Fruit fly (Drosophila melanogaster) whole organism, embryonic: ENCODE measurements around the gene Tcs3.

ENCODE experiments used
- CG10321 ChIP-seq: fragments of 200-800 bp; sonication (Bioruptor generic); IDR thresholded peaks from 2 replicates; pipeline ENCODE4 v1.3.6; 2022; ENCODE audit warnings: missing biosample characterization, missing genetic modification characterization
- CG12155 ChIP-seq: fragments of 200-800 bp; sonication (Bioruptor generic); optimal IDR thresholded peaks from 3 replicates; lab custom pipeline; 2016; ENCODE audit warnings: missing biosample characterization, missing genetic modification characterization
- CG13775 ChIP-seq: fragments of 200-800 bp; sonication (Bioruptor generic); optimal IDR thresholded peaks from 3 replicates; lab custom pipeline; 2017; ENCODE audit warnings: missing biosample characterization, mild to moderate bottlenecking, missing genetic modification characterization
- CG14860 ChIP-seq: fragments of 200-800 bp; sonication (Bioruptor generic); IDR thresholded peaks from 3 replicates; pipeline ENCODE4 v1.3.6; 2022; ENCODE audit warnings: missing biosample characterization, missing genetic modification characterization; ENCODE audit not compliant: partially characterized antibody
- CG33557 ChIP-seq: fragments of 200-800 bp; sonication (Bioruptor generic); optimal IDR thresholded peaks from 2 replicates; lab custom pipeline; 2019; ENCODE audit warnings: missing biosample characterization, mild to moderate bottlenecking, missing genetic modification characterization, moderate library complexity
- CG34224 ChIP-seq: fragments of 200-800 bp; sonication (Bioruptor generic); IDR thresholded peaks from 3 replicates; pipeline ENCODE4 v1.3.6; 2022; ENCODE audit warnings: missing biosample characterization, missing genetic modification characterization; ENCODE audit not compliant: partially characterized antibody
- CG6254 ChIP-seq: fragments of 200-800 bp; sonication (Bioruptor generic); optimal IDR thresholded peaks from 3 replicates; lab custom pipeline; 2017; ENCODE audit warnings: mild to moderate bottlenecking, missing biosample characterization, missing genetic modification reagents, missing genetic modification characterization
- CG8478 ChIP-seq: fragments of >200 bp; optimal IDR thresholded peaks from 2 replicates; lab custom pipeline; 2018
- CG9215 ChIP-seq: fragments of 200-800 bp; sonication (Bioruptor generic); IDR thresholded peaks from 2 replicates; pipeline ENCODE4 v1.3.6; 2022; ENCODE audit warnings: missing biosample characterization, missing genetic modification characterization
- CTCF ChIP-seq: fragments of 200-800 bp; sonication (Bioruptor generic); optimal IDR thresholded peaks from 2 replicates; lab custom pipeline; 2017; ENCODE audit warnings: missing biosample characterization, mild to moderate bottlenecking, missing genetic modification characterization, moderate library complexity
- D ChIP-seq, 2 experiments: fragments of 200-800 bp in 1 of 2; fragments of >200 bp in 1 of 2; sonication (Bioruptor generic) in 1 of 2; optimal IDR thresholded peaks; 2 replicates in 1 of 2; 3 replicates in 1 of 2; lab custom pipeline; 2017; ENCODE audit warnings: mild to moderate bottlenecking in 1 of 2, missing biosample characterization in 1 of 2, missing genetic modification characterization in 1 of 2, missing genetic modification reagents in 1 of 2
- Dek ChIP-seq: fragments of 200-800 bp; sonication (Bioruptor generic); optimal IDR thresholded peaks from 3 replicates; lab custom pipeline; 2019; ENCODE audit warnings: missing biosample characterization, mild to moderate bottlenecking, missing genetic modification characterization, moderate library complexity
- Doc2 ChIP-seq: fragments of 200-800 bp; sonication (Bioruptor generic); IDR thresholded peaks from 2 replicates; pipeline ENCODE4 v1.3.6; 2022; ENCODE audit warnings: missing biosample characterization, missing genetic modification characterization
- E2f2 ChIP-seq: fragments of 200-800 bp; sonication (Bioruptor generic); IDR thresholded peaks from 2 replicates; pipeline ENCODE4 v1.3.6; 2022; ENCODE audit warnings: missing biosample characterization, missing genetic modification characterization
- GATAe ChIP-seq: fragments of 200-800 bp; sonication (Bioruptor generic); conservative IDR thresholded peaks from 2 replicates; pipeline ENCODE4 v1.3.6; 2022; ENCODE audit warnings: missing biosample characterization, missing genetic modification characterization
- Hmr ChIP-seq: fragments of 200-800 bp; sonication (Bioruptor generic); optimal IDR thresholded peaks from 3 replicates; lab custom pipeline; 2017; ENCODE audit warnings: mild to moderate bottlenecking, missing biosample characterization, missing genetic modification reagents, missing genetic modification characterization
- MTF-1 ChIP-seq: fragments of 200-800 bp; sonication (Bioruptor generic); optimal IDR thresholded peaks from 2 replicates; lab custom pipeline; 2018; ENCODE audit warnings: missing biosample characterization, mild to moderate bottlenecking, missing genetic modification characterization, borderline replicate concordance
- Myb ChIP-seq: fragments of 200-800 bp; sonication (Bioruptor generic); optimal IDR thresholded peaks from 2 replicates; lab custom pipeline; 2016; ENCODE audit warnings: missing biosample characterization, missing genetic modification characterization
- Sox100B ChIP-seq: fragments of 200-800 bp; sonication (Bioruptor generic); optimal IDR thresholded peaks from 3 replicates; lab custom pipeline; 2018; ENCODE audit warnings: missing biosample characterization, mild to moderate bottlenecking, missing genetic modification characterization
- ac ChIP-seq: fragments of 200-800 bp; sonication (Bioruptor generic); optimal IDR thresholded peaks from 3 replicates; lab custom pipeline; 2017; ENCODE audit warnings: missing biosample characterization, mild to moderate bottlenecking, missing genetic modification characterization
- al ChIP-seq: fragments of 200-800 bp; sonication (Bioruptor generic); IDR thresholded peaks from 2 replicates; pipeline ENCODE4 v1.3.6; 2022; ENCODE audit warnings: missing biosample characterization, missing genetic modification characterization
- ap ChIP-seq: fragments of 200-800 bp; sonication (Bioruptor generic); IDR thresholded peaks from 2 replicates; pipeline ENCODE4 v1.3.6; 2022; ENCODE audit warnings: missing biosample characterization, missing genetic modification characterization
- caup ChIP-seq: fragments of 200-800 bp; sonication (Bioruptor generic); optimal IDR thresholded peaks from 3 replicates; lab custom pipeline; 2017; ENCODE audit warnings: missing biosample characterization, mild to moderate bottlenecking, missing genetic modification characterization, moderate library complexity; ENCODE audit not compliant: severe bottlenecking
- dpn ChIP-seq, 2 experiments: fragments of 200-800 bp; sonication (Bioruptor generic); optimal IDR thresholded peaks; 3 replicates each; lab custom pipeline; 2016; ENCODE audit warnings: missing biosample characterization in 2 of 2, missing genetic modification characterization in 2 of 2
- gem ChIP-seq: fragments of 200-800 bp; sonication (Bioruptor generic); optimal IDR thresholded peaks from 2 replicates; lab custom pipeline; 2019; ENCODE audit warnings: missing biosample characterization, mild to moderate bottlenecking, missing genetic modification characterization, moderate library complexity
- gsb-n ChIP-seq: fragments of 200-800 bp; sonication (Bioruptor generic); optimal IDR thresholded peaks from 3 replicates; lab custom pipeline; 2018; ENCODE audit warnings: missing biosample characterization, mild to moderate bottlenecking, missing genetic modification characterization
- jigr1 ChIP-seq: fragments of 200-800 bp; sonication (Bioruptor generic); IDR thresholded peaks from 3 replicates; pipeline ENCODE4 v1.3.6; 2022; ENCODE audit warnings: missing biosample characterization, missing genetic modification characterization
- lilli ChIP-seq: fragments of 200-800 bp; sonication (Bioruptor generic); optimal IDR thresholded peaks from 3 replicates; lab custom pipeline; 2016; ENCODE audit warnings: missing biosample characterization, missing genetic modification characterization
- lmd ChIP-seq: fragments of 200-800 bp; sonication (Bioruptor generic); IDR thresholded peaks from 2 replicates; pipeline ENCODE4 v1.3.6; 2022; ENCODE audit warnings: missing biosample characterization, missing genetic modification characterization
- lola ChIP-seq, 3 experiments: fragments of >200 bp in 2 of 3; fragments of 200-800 bp in 1 of 3; sonication (Bioruptor generic) in 1 of 3; optimal IDR thresholded peaks; 2 replicates each; lab custom pipeline; 2017 to 2019; ENCODE audit warnings: missing biosample characterization in 3 of 3, missing genetic modification characterization in 3 of 3, mild to moderate bottlenecking in 1 of 3, moderate library complexity in 1 of 3
- lov ChIP-seq, 2 experiments: fragments of 200-800 bp in 1 of 2; fragments of >200 bp in 1 of 2; sonication (Bioruptor generic) in 1 of 2; IDR thresholded peaks in 1 of 2; optimal IDR thresholded peaks in 1 of 2; 2 replicates in 1 of 2; 3 replicates in 1 of 2; pipeline versions ENCODE4 v1.3.6 to Lab custom; 2017 to 2022; ENCODE audit warnings: missing biosample characterization in 1 of 2, missing genetic modification characterization in 1 of 2
- mam ChIP-seq: fragments of 200-800 bp; sonication (Bioruptor generic); optimal IDR thresholded peaks from 3 replicates; lab custom pipeline; 2016; ENCODE audit warnings: missing biosample characterization, missing genetic modification characterization
- run ChIP-seq: fragments of 200-800 bp; sonication (Bioruptor generic); optimal IDR thresholded peaks from 3 replicates; lab custom pipeline; 2018; ENCODE audit warnings: missing biosample characterization, mild to moderate bottlenecking, missing genetic modification characterization
- sc ChIP-seq, 3 experiments: fragments of >200 bp in 2 of 3; fragments of 200-800 bp in 1 of 3; sonication (Bioruptor generic) in 1 of 3; optimal IDR thresholded peaks; 2 replicates in 2 of 3; 3 replicates in 1 of 3; lab custom pipeline; 2017; ENCODE audit warnings: mild to moderate bottlenecking in 1 of 3, missing biosample characterization in 1 of 3, missing genetic modification characterization in 1 of 3, missing genetic modification reagents in 1 of 3
- slbo ChIP-seq: fragments of 200-800 bp; sonication (Bioruptor generic); IDR thresholded peaks from 2 replicates; pipeline ENCODE4 v1.3.6; 2022; ENCODE audit warnings: missing biosample characterization, missing genetic modification characterization
- slou ChIP-seq: fragments of 200-800 bp; sonication (Bioruptor generic); optimal IDR thresholded peaks from 3 replicates; lab custom pipeline; 2016; ENCODE audit warnings: missing biosample characterization, missing genetic modification characterization
- ttk ChIP-seq: fragments of 200-800 bp; sonication (Bioruptor generic); IDR thresholded peaks from 2 replicates; pipeline ENCODE4 v2.1.2; 2022; ENCODE audit warnings: missing biosample characterization, missing genetic modification characterization
- zen2 ChIP-seq: fragments of 200-800 bp; sonication (Bioruptor generic); IDR thresholded peaks from 3 replicates; pipeline ENCODE4 v1.3.6; 2022; ENCODE audit warnings: missing biosample characterization, missing genetic modification characterization; ENCODE audit not compliant: partially characterized antibody

The Tcs3 gene

dm6 chr3L:16309972-16310371 lies 41.8 kb upstream of the Tcs3 start (continued):
- TF ChIP-seq lola (GFP tag; optimal IDR thresholded peaks at IDR 0.05; lab: Kevin White, UChicago) (no peak), run (no peak), CG34224 (GFP tag; lab: Robert Waterston, UW) (no peak), slbo (GFP tag; lab: Robert Waterston, UW) (peak; percentile 72), al (GFP tag; lab: Robert Waterston, UW) (0 out of 2 replicates have a peak, but pooled peaks have one; percentile 25), ttk (no peak), CG9215 (GFP tag; lab: Robert Waterston, UW) (peak; percentile 42), ap (GFP tag; lab: Robert Waterston, UW) (no peak), CG6254 (no peak), Doc2 (GFP tag; lab: Robert Waterston, UW) (no peak), CG12155 (no peak), lmd (GFP tag; lab: Robert Waterston, UW) (peak; percentile 39; the same call in 1 of the 2 replicates), CG8478 (lab: Kevin White, UChicago) (no peak), D (optimal IDR thresholded peaks at IDR 0.05; lab: Kevin White, UChicago) (no peak), D (GFP tag; optimal IDR thresholded peaks at IDR 0.05; lab: Kevin White, UChicago) (no peak), jigr1 (GFP tag; lab: Robert Waterston, UW) (no peak), dpn (GFP tag; optimal IDR thresholded peaks at IDR 0.05; lab: Kevin White, UChicago) (no peak), mam (GFP tag; lab: Kevin White, UChicago) (peak; percentile 32), gem (tag; lab: Kevin White, UChicago) (peak; percentile 35), CG33557 (no peak), GATAe (no peak), caup (GFP tag; lab: Kevin White, UChicago) (peak; percentile 11)

dm6 chr3L:16313985-16314384 lies 37.8 kb upstream of the Tcs3 start, which contains the start of gene CG13062:
TSS of gene CG13062 (plus strand) at chr3L:16314285.
- TF ChIP-seq gsb-n (tag; lab: Kevin White, UChicago): no peak
- TF ChIP-seq CG14860 (GFP tag; lab: Robert Waterston, UW): no peak
- no peak for TF ChIP-seq Myb (GFP tag; lab: Kevin White, UChicago)
- no peak for TF ChIP-seq lov (optimal IDR thresholded peaks at IDR 0.05; lab: Kevin White, UChicago)
- TF ChIP-seq lov (GFP tag; IDR thresholded peaks at IDR 0.05; lab: Robert Waterston, UW): 0 out of 3 replicates have a peak, but pooled peaks have one; percentile 22
- TF ChIP-seq Dek (tag; lab: Kevin White, UChicago): no peak
- TF ChIP-seq CTCF (GFP tag; lab: Kevin White, UChicago): no peak
- no peak for TF ChIP-seq zen2

- TF ChIP-seq E2f2 (GFP tag; lab: Robert Waterston, UW) (no peak), Sox100B (GFP tag; lab: Kevin White, UChicago) (no peak), CG10321 (GFP tag; lab: Robert Waterston, UW) (no peak), lilli (GFP tag; lab: Kevin White, UChicago) (no peak), ac (GFP tag; lab: Kevin White, UChicago) (no peak), CG13775 (GFP tag; lab: Kevin White, UChicago) (no peak), Hmr (no peak), slou (GFP tag; lab: Kevin White, UChicago) (no peak), MTF-1 (GFP tag; lab: Kevin White, UChicago) (no peak), sc (optimal IDR thresholded peaks at IDR 0.05; lab: Kevin White, UChicago) (no peak), sc (GFP tag; optimal IDR thresholded peaks at IDR 0.05; lab: Kevin White, UChicago) (no peak)
These were observed 34.1 kb upstream of the Tcs3 start, which contains the start of gene Nplp3 for dm6 chr3L:16317724-16318123. TSS of gene Nplp3 (plus strand) at chr3L:16318024.
